Worm (Caenorhabditis elegans): Measurements from ENCODE around the gene C54D10.13.

ce11 chrV:12405929-12406328 lies 26.2 kb downstream of the C54D10.13 start, which contains the start of gene K01D12.10:
- TF ChIP-seq bed-3 (GFP tag; optimal IDR thresholded peaks at IDR 0.05) (no peak), snpc-4 (tag; optimal IDR thresholded peaks at IDR 0.05) (no peak), nhr-76 (tag; optimal IDR thresholded peaks at IDR 0.05) (no peak), unc-62 (GFP tag; optimal IDR thresholded peaks at IDR 0.05) (no peak), sem-2 (GFP tag; optimal IDR thresholded peaks at IDR 0.05) (no peak), ces-1 (GFP tag; optimal IDR thresholded peaks at IDR 0.05) (no peak), nhr-28 (tag; optimal IDR thresholded peaks at IDR 0.05) (no peak), pha-4 (tag; optimal IDR thresholded peaks at IDR 0.05) (no peak), M03D4.4 (tag; optimal IDR thresholded peaks at IDR 0.05) (no peak), mep-1 (tag; optimal IDR thresholded peaks at IDR 0.05) (no peak)

All from whole organism, mixed stage, embryonic.